4 worm cellular contexts compared by ENCODE assay signal in the genomic region with DNA sequence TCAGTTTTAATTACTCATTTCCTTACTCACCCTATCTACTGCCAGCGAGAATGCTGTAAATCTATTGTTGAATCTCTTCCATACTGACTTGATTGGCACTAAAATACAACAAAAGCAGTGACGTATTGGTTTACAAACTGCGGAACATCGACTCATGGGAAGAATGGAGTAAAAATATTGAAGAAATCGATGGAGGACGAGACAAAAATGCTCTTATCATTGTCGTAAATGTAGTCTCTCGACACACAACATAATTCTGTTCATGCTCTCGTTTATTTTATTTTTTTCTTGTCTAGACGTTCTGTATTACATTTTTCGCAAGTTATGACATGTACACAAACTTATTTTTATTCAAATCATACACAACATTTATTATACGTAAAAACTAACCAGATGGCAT.
TF ChIP-seq lines count a peak whose summit lies in the region.

A gene (minus strand): TSS at position 160 of the 400 bp plus-strand sequence.

TF ChIP-seq in whole organism, L2 larva, 48 proteins besides CTCF, POLR2A, EP300 and RAD21:
- TF ChIP-seq peb-1 (tag; optimal IDR thresholded peaks at IDR 0.05; lab: Kevin White, UChicago), result no peak
- TF ChIP-seq ztf-1 (GFP tag; conservative IDR thresholded peaks at IDR 0.05; lab: Robert Waterston, UW), result no peak
- peak; percentile 23 for TF ChIP-seq crh-2 (tag; optimal IDR thresholded peaks at IDR 0.05; lab: Kevin White, UChicago)
- TF ChIP-seq lin-11 (tag; optimal IDR thresholded peaks at IDR 0.05; lab: Kevin White, UChicago), result no peak
- peak; percentile 39 for TF ChIP-seq fos-1 (tag; optimal IDR thresholded peaks at IDR 0.05; lab: Kevin White, UChicago)
- no peak for TF ChIP-seq sma-9 (GFP tag; optimal IDR thresholded peaks at IDR 0.05; lab: Kevin White, UChicago)
- TF ChIP-seq sma-9 (tag; optimal IDR thresholded peaks at IDR 0.05; lab: Kevin White, UChicago), result no peak

TF ChIP-seq in whole organism, L3 larva, 47 proteins besides CTCF, POLR2A, EP300 and RAD21:
- TF ChIP-seq elt-2 (tag; optimal IDR thresholded peaks at IDR 0.05; lab: Kevin White, UChicago) (peak; percentile 70), nhr-28 (tag; optimal IDR thresholded peaks at IDR 0.05; lab: Kevin White, UChicago) (no peak), pqm-1 (tag; optimal IDR thresholded peaks at IDR 0.05; lab: Kevin White, UChicago) (peak; percentile 52), nhr-43 (tag; optimal IDR thresholded peaks at IDR 0.05; lab: Kevin White, UChicago; ENCODE audit: poor library complexity, severe bottlenecking) (no peak), nhr-77 (tag; optimal IDR thresholded peaks at IDR 0.05; lab: Kevin White, UChicago) (no peak), pha-4 (tag; optimal IDR thresholded peaks at IDR 0.05; lab: Kevin White, UChicago) (peak; percentile 2)

TF ChIP-seq in whole organism, L4 larva, 104 proteins besides CTCF, POLR2A, EP300 and RAD21:
- TF ChIP-seq dmd-6 (GFP tag; IDR thresholded peaks at IDR 0.05; lab: Robert Waterston, UW) (peak; percentile 19; the same call in 1 of the 2 replicates), nhr-41 (GFP tag; IDR thresholded peaks at IDR 0.05; lab: Robert Waterston, UW) (no peak), Y5F2A.4 (GFP tag; optimal IDR thresholded peaks at IDR 0.05; lab: Kevin White, UChicago) (no peak), daf-16 (GFP tag; optimal IDR thresholded peaks at IDR 0.05; lab: Kevin White, UChicago) (no peak), daf-16 (tag; optimal IDR thresholded peaks at IDR 0.05; lab: Kevin White, UChicago) (peak; percentile 72), nhr-28 (tag; optimal IDR thresholded peaks at IDR 0.05; lab: Kevin White, UChicago) (peak; percentile 82), hlh-11 (tag; optimal IDR thresholded peaks at IDR 0.05; lab: Kevin White, UChicago) (peak; percentile 14), nhr-77 (tag; optimal IDR thresholded peaks at IDR 0.05; lab: Kevin White, UChicago) (peak; percentile 12), dve-1 (tag; optimal IDR thresholded peaks at IDR 0.05; lab: Kevin White, UChicago; ENCODE audit: insufficient read depth) (peak; percentile 64), nhr-11 (tag; optimal IDR thresholded peaks at IDR 0.05; lab: Kevin White, UChicago) (no peak), fkh-10 (GFP tag; optimal IDR thresholded peaks at IDR 0.05; lab: Kevin White, UChicago) (no peak), php-3 (GFP tag; IDR thresholded peaks at IDR 0.05; lab: Robert Waterston, UW) (0 out of 2 replicates have a peak, but pooled peaks have one; percentile 35), F44E2.7 (GFP tag; IDR thresholded peaks at IDR 0.05; lab: Robert Waterston, UW) (no peak)

TF ChIP-seq in whole organism, young adult, 124 proteins besides CTCF, POLR2A, EP300 and RAD21:
- TF ChIP-seq nhr-80 (tag; optimal IDR thresholded peaks at IDR 0.05; lab: Kevin White, UChicago), result peak; percentile 62
- TF ChIP-seq ccch-3 (GFP tag; optimal IDR thresholded peaks at IDR 0.05; lab: Kevin White, UChicago), result no peak
- no peak for TF ChIP-seq C17E4.6 (GFP tag; IDR thresholded peaks at IDR 0.05; lab: Robert Waterston, UW)
- no peak for TF ChIP-seq F10E7.11 (tag; optimal IDR thresholded peaks at IDR 0.05; lab: Kevin White, UChicago)
TF ChIP-seq in whole organism, young adult: peak in this region for 1.
